Fruit fly (Drosophila melanogaster): Measurements from ENCODE around the gene CG4553.

DNA sequence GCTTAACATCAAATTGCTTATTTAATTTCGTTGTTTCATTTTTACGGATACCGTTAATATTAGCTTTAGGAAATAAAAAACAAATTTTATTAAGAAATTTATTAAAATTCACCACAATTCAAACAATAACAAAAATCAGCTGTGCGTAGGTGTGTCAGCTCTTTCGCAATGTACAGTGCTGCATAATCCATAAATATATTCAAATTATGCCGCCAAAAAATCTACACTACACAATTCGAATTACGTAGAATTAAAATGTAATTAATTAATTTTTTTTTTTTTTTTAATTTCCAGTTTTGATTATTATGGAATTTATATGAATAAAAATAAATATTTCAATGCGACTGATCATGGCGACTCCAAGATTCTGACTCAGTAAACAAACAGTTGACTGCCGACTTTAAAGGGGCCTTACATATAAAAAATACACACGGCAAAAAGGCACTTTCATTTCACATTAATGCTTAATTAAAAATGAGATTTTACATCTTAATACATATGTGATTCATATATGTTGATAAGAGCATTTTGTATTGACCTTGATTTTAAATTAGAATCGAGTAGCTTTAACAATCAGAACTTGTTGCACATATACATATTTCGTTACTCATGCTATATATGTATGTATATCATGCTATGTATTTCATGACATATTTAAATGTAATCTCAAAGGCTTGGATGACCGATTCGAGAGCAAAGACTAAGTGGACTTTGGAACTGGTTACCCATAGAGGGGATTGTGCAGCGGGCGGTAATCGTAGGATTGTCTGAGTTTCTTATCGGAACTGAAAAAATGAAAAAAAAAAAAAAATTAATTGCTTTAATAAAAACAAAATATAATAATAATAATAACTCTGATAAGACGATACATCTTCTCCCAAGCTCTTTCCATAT, 16.8 kb upstream of the CG4553 start:
- TF ChIP-seq twi (tag; optimal IDR thresholded peaks at IDR 0.05) (no peak), CG18619 (GFP tag; optimal IDR thresholded peaks at IDR 0.05) (no peak), dan (GFP tag; IDR thresholded peaks at IDR 0.05) (no peak), gsb-n (tag; optimal IDR thresholded peaks at IDR 0.05) (no peak)

All from whole organism, embryonic.